Worm (Caenorhabditis elegans): ENCODE data around the gene ZK1321.1.

The ZK1321.1 gene

DNA sequence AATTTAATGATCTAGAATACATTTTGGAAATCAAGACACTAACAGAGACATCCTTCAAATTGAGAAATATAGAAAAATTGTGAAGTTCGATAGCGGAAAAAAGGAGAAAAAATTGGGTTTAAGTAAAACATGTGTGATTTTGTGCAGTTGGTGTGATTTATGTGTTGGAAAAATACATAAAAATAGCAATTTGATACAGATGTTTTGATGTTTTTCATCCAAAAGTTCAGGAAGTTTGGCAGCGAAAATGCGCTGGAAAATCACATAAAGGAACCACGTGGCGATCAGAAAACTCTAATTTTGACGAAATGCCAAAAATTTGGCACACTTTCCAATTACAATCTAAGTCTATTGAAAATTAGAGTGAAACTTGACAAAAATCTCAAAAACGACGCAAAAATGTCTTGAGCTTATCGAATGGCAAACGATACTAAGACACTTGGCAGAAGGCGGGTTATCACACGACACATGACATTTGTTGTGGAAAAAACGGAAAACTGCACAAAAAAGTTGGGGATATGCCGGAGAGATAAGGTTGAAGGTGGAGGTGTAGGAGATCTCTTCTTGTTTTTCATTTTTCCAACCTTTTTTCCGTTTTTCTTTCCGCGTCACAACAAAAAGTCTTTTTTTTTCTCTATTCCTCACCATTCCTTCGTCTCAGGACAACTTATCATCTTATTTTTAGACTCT, 20.2 kb downstream of the ZK1321.1 start, which contains the start of gene ZK1321.4:
Gene ZK1321.4, minus strand, starts transcription at position 51 of the 690 bp plus-strand sequence.
- TF ChIP-seq snpc-4 (tag; optimal IDR thresholded peaks at IDR 0.05) (no peak), fkh-2 (tag; optimal IDR thresholded peaks at IDR 0.05) (no peak), nhr-43 (tag; optimal IDR thresholded peaks at IDR 0.05; ENCODE audit: poor library complexity, severe bottlenecking) (no peak), ceh-82 (tag; optimal IDR thresholded peaks at IDR 0.05) (no peak), nfya-1 (tag; optimal IDR thresholded peaks at IDR 0.05; ENCODE audit: insufficient read depth) (peak; percentile 22), nhr-23 (tag; optimal IDR thresholded peaks at IDR 0.05) (no peak)

DNA sequence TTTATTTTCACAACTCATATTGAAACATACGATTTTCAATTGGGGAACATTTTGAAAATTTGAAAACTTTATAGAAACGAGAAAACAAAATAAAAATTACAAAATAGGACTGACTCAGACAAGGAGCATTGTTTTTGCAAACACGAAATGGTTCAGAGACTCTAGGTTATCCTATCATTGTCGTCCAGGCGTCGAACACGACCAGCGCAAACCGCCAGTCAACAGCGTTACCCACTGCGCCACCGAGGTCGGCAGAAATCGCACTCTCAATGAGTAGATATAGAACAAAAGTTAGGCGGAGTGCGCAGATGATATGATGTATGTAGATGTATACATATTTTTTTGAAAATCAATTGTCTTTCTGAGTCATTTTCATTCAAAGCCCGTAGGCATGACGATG, 20.8 kb downstream of the ZK1321.1 start:
- TF ChIP-seq lsy-12 (tag; optimal IDR thresholded peaks at IDR 0.05) (peak; percentile 77), pha-4 (tag; optimal IDR thresholded peaks at IDR 0.05) (peak; percentile 43), sea-2 (GFP tag; optimal IDR thresholded peaks at IDR 0.05) (no peak), lin-39 (tag; optimal IDR thresholded peaks at IDR 0.05) (peak; percentile 39), nhr-23 (tag; optimal IDR thresholded peaks at IDR 0.05) (peak; percentile 78), hmg-11 (tag; optimal IDR thresholded peaks at IDR 0.05) (peak; percentile 77), mml-1 (tag; optimal IDR thresholded peaks at IDR 0.05) (no peak), skn-1 (tag; optimal IDR thresholded peaks at IDR 0.05) (peak; percentile 22), snpc-4 (tag; optimal IDR thresholded peaks at IDR 0.05) (peak; percentile 27), nfya-1 (tag; optimal IDR thresholded peaks at IDR 0.05; ENCODE audit: insufficient read depth) (peak; percentile 60), nhr-43 (tag; optimal IDR thresholded peaks at IDR 0.05; ENCODE audit: poor library complexity, severe bottlenecking) (peak; percentile 79), ceh-9 (tag; optimal IDR thresholded peaks at IDR 0.05) (no peak), fos-1 (tag; optimal IDR thresholded peaks at IDR 0.05) (no peak), eor-1 (tag; optimal IDR thresholded peaks at IDR 0.05) (no peak), ztf-4 (tag; optimal IDR thresholded peaks at IDR 0.05) (peak; percentile 42), pqm-1 (tag; optimal IDR thresholded peaks at IDR 0.05) (no peak), nhr-25 (tag; optimal IDR thresholded peaks at IDR 0.05) (peak; percentile 57), lin-15B (tag; optimal IDR thresholded peaks at IDR 0.05) (peak; percentile 1), tbx-2 (tag; optimal IDR thresholded peaks at IDR 0.05) (peak; percentile 40), elt-2 (tag; optimal IDR thresholded peaks at IDR 0.05) (peak; percentile 46)

DNA sequence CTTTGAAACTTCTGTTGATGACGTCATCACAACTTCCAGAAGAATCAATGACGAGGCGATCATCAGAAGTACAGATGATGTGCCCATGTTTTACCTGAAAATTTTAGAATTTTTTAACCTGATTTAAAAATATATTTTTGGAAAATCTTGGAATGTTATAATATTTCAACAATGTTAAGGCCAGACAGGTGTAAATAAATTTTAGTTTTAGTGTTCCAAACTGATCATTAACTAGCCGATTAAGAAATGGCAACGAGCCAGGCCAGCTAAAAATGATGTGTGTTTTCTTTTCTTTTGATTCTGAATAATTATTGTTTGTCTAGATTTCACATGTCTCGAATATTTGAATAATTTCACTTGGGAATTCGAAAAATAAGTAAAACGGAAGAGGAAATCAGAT, 22.0 kb downstream of the ZK1321.1 start, which contains the start of gene T10B9.9:
Gene T10B9.9, minus strand, starts transcription at position 101 of the 400 bp plus-strand sequence.
- TF ChIP-seq ceh-82 (tag; optimal IDR thresholded peaks at IDR 0.05) (no peak), unc-39 (tag; optimal IDR thresholded peaks at IDR 0.05) (no peak), ceh-28 (tag; optimal IDR thresholded peaks at IDR 0.05) (no peak), nhr-67 (tag; optimal IDR thresholded peaks at IDR 0.05) (no peak), ZK546.5 (tag; optimal IDR thresholded peaks at IDR 0.05) (no peak), ceh-16 (tag; optimal IDR thresholded peaks at IDR 0.05) (no peak), fkh-10 (GFP tag; optimal IDR thresholded peaks at IDR 0.05) (no peak), lin-15B (tag; optimal IDR thresholded peaks at IDR 0.05) (no peak), snpc-4 (tag; optimal IDR thresholded peaks at IDR 0.05) (no peak), lin-39 (tag; optimal IDR thresholded peaks at IDR 0.05) (no peak), lsy-12 (tag; optimal IDR thresholded peaks at IDR 0.05) (no peak), eor-1 (tag; optimal IDR thresholded peaks at IDR 0.05) (no peak), jun-1 (tag; optimal IDR thresholded peaks at IDR 0.05) (no peak), unc-62 (GFP tag; optimal IDR thresholded peaks at IDR 0.05) (no peak), ama-1 (optimal IDR thresholded peaks at IDR 0.05) (no peak)

DNA sequence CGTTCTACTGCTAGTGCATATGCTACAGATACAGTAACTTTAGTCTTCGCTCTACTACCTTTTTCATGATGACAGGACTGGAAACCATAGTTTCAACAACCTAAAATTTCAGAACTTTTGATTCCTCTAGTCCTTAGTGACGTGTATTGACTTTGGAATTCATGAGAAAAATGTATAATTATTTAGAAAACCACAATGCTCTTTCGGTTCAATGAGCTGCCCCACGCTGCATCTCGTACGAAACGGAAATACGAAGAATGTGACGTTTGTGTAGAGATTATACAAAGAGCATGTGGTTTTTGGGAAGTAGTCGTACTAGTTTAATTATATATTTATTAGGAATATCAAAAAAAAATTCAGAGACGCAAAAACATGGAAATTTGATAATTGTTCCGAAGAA, 24.7 kb downstream of the ZK1321.1 start:
- TF ChIP-seq nhr-25 (tag; optimal IDR thresholded peaks at IDR 0.05): no peak
- TF ChIP-seq tbx-2 (tag; optimal IDR thresholded peaks at IDR 0.05): no peak
- peak; percentile 75 for TF ChIP-seq nhr-11 (tag; optimal IDR thresholded peaks at IDR 0.05)

DNA sequence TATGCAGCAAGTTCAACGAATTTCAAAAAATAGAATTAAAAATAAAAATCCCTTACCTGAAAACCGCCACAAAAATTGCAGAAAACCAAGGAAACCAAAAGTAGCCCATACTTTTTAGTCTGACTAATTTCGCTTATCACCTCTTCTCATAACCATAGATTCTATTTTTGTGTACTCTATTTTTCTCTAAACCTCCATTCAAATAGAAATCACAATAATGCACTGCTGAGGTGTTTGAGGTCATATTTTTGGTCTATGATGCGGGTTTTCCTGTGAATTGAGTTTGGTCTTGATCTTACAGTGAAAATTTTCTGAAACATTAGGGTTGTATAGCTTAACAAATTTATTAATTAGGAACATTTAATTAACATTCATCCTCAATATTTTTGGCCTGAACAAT, 28.0 kb downstream of the ZK1321.1 start, which contains the start of gene cyp-13A1:
Gene cyp-13A1, minus strand, starts transcription at position 156 of the 400 bp plus-strand sequence.
- no peak for TF ChIP-seq egl-27 (tag; optimal IDR thresholded peaks at IDR 0.05)
- TF ChIP-seq elt-2 (tag; optimal IDR thresholded peaks at IDR 0.05): peak; percentile 38
- TF ChIP-seq nhr-67 (tag; optimal IDR thresholded peaks at IDR 0.05): no peak
- TF ChIP-seq pqm-1 (tag; optimal IDR thresholded peaks at IDR 0.05): peak; percentile 76
- TF ChIP-seq pha-4 (tag; optimal IDR thresholded peaks at IDR 0.05): peak; percentile 70
